Fruit fly (Drosophila melanogaster): ENCODE data around the gene COX6AL2.

COX6AL2 gene

dm6 chr3L:18896297-18896863, 17.6 kb downstream of the COX6AL2 start (continued):
- no peak for TF ChIP-seq gro (GFP tag; optimal IDR thresholded peaks at IDR 0.05)
- TF ChIP-seq psq (GFP tag; optimal IDR thresholded peaks at IDR 0.05): no peak
- TF ChIP-seq seq (GFP tag; IDR thresholded peaks at IDR 0.05): no peak
- no peak for TF ChIP-seq ftz-f1 (GFP tag; optimal IDR thresholded peaks at IDR 0.05)
- TF ChIP-seq CG17829 (tag; optimal IDR thresholded peaks at IDR 0.05): no peak
- TF ChIP-seq CG9727 (GFP tag; optimal IDR thresholded peaks at IDR 0.05): no peak
- no peak for TF ChIP-seq shn (GFP tag; optimal IDR thresholded peaks at IDR 0.05)
- TF ChIP-seq E2f2 (GFP tag; IDR thresholded peaks at IDR 0.05): 0 out of 2 replicates have a peak, but pooled peaks have one; percentile 8
- TF ChIP-seq slou (GFP tag; optimal IDR thresholded peaks at IDR 0.05): no peak
- no peak for TF ChIP-seq lov (optimal IDR thresholded peaks at IDR 0.05)
- no peak for TF ChIP-seq lov (GFP tag; IDR thresholded peaks at IDR 0.05)
- no peak for TF ChIP-seq CG5953 (GFP tag; IDR thresholded peaks at IDR 0.05)
- no peak for TF ChIP-seq gsb-n (tag; optimal IDR thresholded peaks at IDR 0.05)
- TF ChIP-seq Dad (GFP tag; optimal IDR thresholded peaks at IDR 0.05): no peak
- no peak for TF ChIP-seq CG4820 (GFP tag; optimal IDR thresholded peaks at IDR 0.05)
- 0 out of 3 replicates have a peak, but pooled peaks have one; percentile 19 for TF ChIP-seq CG6791 (GFP tag; IDR thresholded peaks at IDR 0.05; ENCODE audit: partially characterized antibody)
- peak; percentile 26 for TF ChIP-seq cad (GFP tag; optimal IDR thresholded peaks at IDR 0.05)
- no peak for TF ChIP-seq Side (GFP tag; optimal IDR thresholded peaks at IDR 0.05)
- no peak for TF ChIP-seq Taf1 (GFP tag; IDR thresholded peaks at IDR 0.05)
- no peak for TF ChIP-seq CoRest (tag; optimal IDR thresholded peaks at IDR 0.05)
- peak; percentile 56; the same call in 2 of the 3 replicates for TF ChIP-seq mld (GFP tag; IDR thresholded peaks at IDR 0.05; ENCODE audit: partially characterized antibody)
- TF ChIP-seq CG18599 (GFP tag; optimal IDR thresholded peaks at IDR 0.05): no peak
- no peak for TF ChIP-seq gcm2 (GFP tag; optimal IDR thresholded peaks at IDR 0.05)
- TF ChIP-seq pros (GFP tag; optimal IDR thresholded peaks at IDR 0.05): peak; percentile 8
- TF ChIP-seq CG10543 (GFP tag; optimal IDR thresholded peaks at IDR 0.05): peak; percentile 40
- TF ChIP-seq lilli (GFP tag; optimal IDR thresholded peaks at IDR 0.05): peak; percentile 17
- no peak for TF ChIP-seq CG10462 (GFP tag; optimal IDR thresholded peaks at IDR 0.05)

DNA sequence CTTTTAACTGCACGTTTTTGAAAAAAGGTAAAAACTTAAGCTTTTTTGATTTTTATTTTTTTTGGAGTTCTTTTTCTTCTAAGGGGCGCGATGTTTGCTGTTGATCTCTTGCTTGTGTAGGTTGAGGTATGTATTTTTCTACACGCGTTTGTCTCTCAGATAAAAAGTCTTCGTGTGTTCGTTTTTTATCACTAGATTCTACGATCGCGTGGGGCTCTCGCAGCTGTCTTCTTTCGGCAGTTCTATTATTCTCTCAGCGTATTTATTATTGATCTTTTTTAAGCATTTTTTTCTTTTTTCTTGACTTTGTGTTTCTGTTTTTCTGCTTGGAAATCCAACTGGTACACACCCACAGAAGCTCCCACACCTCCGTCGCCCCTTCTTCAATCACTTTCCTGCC, 18.9 kb downstream of the COX6AL2 start:
- TF ChIP-seq PHDP (tag; optimal IDR thresholded peaks at IDR 0.05) (peak; percentile 1), CG3995 (GFP tag; optimal IDR thresholded peaks at IDR 0.05) (no peak), CG18599 (GFP tag; optimal IDR thresholded peaks at IDR 0.05) (no peak), sug (tag; optimal IDR thresholded peaks at IDR 0.05) (peak; percentile 80), abd-A (tag; optimal IDR thresholded peaks at IDR 0.05) (peak; percentile 40), nau (GFP tag; optimal IDR thresholded peaks at IDR 0.05) (peak; percentile 35), exex (tag; optimal IDR thresholded peaks at IDR 0.05) (peak; percentile 6), CG31224 (GFP tag; IDR thresholded peaks at IDR 0.05) (no peak), mirr (GFP tag; optimal IDR thresholded peaks at IDR 0.05) (peak; percentile 57), B-H2 (GFP tag; optimal IDR thresholded peaks at IDR 0.05) (peak; percentile 60), prd (optimal IDR thresholded peaks at IDR 0.05) (no peak), prd (GFP tag; IDR thresholded peaks at IDR 0.05) (no peak), CG14441 (GFP tag; IDR thresholded peaks at IDR 0.05) (no peak), CG2678 (tag; optimal IDR thresholded peaks at IDR 0.05) (peak; percentile 9), Nf-YA (GFP tag; IDR thresholded peaks at IDR 0.05) (no peak), so (GFP tag; IDR thresholded peaks at IDR 0.05) (0 out of 3 replicates have a peak, but pooled peaks have one; percentile 22), Stat92E (GFP tag; optimal IDR thresholded peaks at IDR 0.05) (no peak), Nf-YC (tag; optimal IDR thresholded peaks at IDR 0.05) (peak; percentile 12), Side (GFP tag; optimal IDR thresholded peaks at IDR 0.05) (no peak), CG13424 (tag; optimal IDR thresholded peaks at IDR 0.05) (no peak), CG10979 (tag; optimal IDR thresholded peaks at IDR 0.05) (no peak), Deaf1 (tag; optimal IDR thresholded peaks at IDR 0.05) (peak; percentile 88), Asciz (GFP tag; optimal IDR thresholded peaks at IDR 0.05) (no peak), gro (GFP tag; optimal IDR thresholded peaks at IDR 0.05) (no peak), CG34376 (GFP tag; optimal IDR thresholded peaks at IDR 0.05) (peak; percentile 71), CG15269 (tag; optimal IDR thresholded peaks at IDR 0.05) (peak; percentile 5), Neu2 (GFP tag; optimal IDR thresholded peaks at IDR 0.05; ENCODE audit: borderline replicate concordance) (no peak)

Measured in whole organism, embryonic.